Worm (Caenorhabditis elegans): ENCODE results near the gene smk-1.

DNA sequence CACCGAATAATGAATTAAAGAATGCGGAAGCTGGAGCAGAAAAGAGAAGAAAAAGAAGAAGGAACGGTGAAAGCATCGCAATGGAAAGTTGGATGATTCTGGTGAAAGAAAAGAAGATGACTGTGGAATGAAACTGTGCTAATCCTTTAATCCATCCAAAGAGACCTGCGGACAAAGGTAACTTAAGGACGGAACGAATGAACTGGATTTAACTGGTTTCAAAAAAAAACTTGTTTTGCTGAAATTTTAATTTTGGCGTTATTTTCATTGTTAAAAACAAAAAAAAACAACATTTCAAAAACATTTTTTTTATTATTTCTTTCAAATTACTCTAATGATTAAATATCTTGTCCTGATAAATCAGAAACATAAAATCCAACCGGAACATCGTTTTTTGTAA lies 29.3 kb downstream of the smk-1 start, which contains the start of gene grl-12:
- TF ChIP-seq mdl-1 (tag; optimal IDR thresholded peaks at IDR 0.05) (no peak), fos-1 (tag; optimal IDR thresholded peaks at IDR 0.05) (no peak), R02D3.7 (tag; optimal IDR thresholded peaks at IDR 0.05) (no peak), aly-2 (tag; optimal IDR thresholded peaks at IDR 0.05) (no peak), pqm-1 (tag; optimal IDR thresholded peaks at IDR 0.05) (no peak), pha-4 (tag; optimal IDR thresholded peaks at IDR 0.05) (no peak), fkh-2 (tag; optimal IDR thresholded peaks at IDR 0.05) (no peak), unc-62 (GFP tag; optimal IDR thresholded peaks at IDR 0.05) (no peak), ama-1 (optimal IDR thresholded peaks at IDR 0.05) (no peak), nhr-76 (tag; optimal IDR thresholded peaks at IDR 0.05) (no peak), snpc-4 (tag; optimal IDR thresholded peaks at IDR 0.05) (no peak), lin-39 (tag; optimal IDR thresholded peaks at IDR 0.05) (no peak), ceh-82 (tag; optimal IDR thresholded peaks at IDR 0.05) (no peak), nhr-11 (tag; optimal IDR thresholded peaks at IDR 0.05) (no peak)
